Fruit fly (Drosophila melanogaster) whole organism: ENCODE data around the gene Btk.

ENCODE experiments used
- Dll ChIP-seq: fragments of >200 bp; optimal IDR thresholded peaks from 2 replicates; lab custom pipeline; 2017
- EcR ChIP-seq, 2 experiments: fragments of >200 bp; optimal IDR thresholded peaks; 2 replicates each; lab custom pipeline; 2017; ENCODE audit warnings: missing biosample characterization in 2 of 2, missing genetic modification characterization in 2 of 2, missing genetic modification reagents in 2 of 2
- pan ChIP-seq: fragments of >200 bp; optimal IDR thresholded peaks from 2 replicates; lab custom pipeline; 2017
- usp ChIP-seq: fragments of >200 bp; optimal IDR thresholded peaks from 2 replicates; lab custom pipeline; 2017; ENCODE audit warnings: missing biosample characterization, missing genetic modification characterization, mixed read lengths

dm6 chr2L:8294043-8294442 is 6.8 kb downstream of the Btk start:
- no peak for TF ChIP-seq usp
- TF ChIP-seq Dll, result no peak
- TF ChIP-seq pan, result no peak
- no peak for TF ChIP-seq EcR (GFP tag; optimal IDR thresholded peaks at IDR 0.05; lab: Kevin White, UChicago)
